Fruit fly (Drosophila melanogaster): ENCODE results near the gene CG3225.
A peak's percentile ranks its signal among the peaks of the same experiment; 100 is the strongest.

CG3225 gene

DNA sequence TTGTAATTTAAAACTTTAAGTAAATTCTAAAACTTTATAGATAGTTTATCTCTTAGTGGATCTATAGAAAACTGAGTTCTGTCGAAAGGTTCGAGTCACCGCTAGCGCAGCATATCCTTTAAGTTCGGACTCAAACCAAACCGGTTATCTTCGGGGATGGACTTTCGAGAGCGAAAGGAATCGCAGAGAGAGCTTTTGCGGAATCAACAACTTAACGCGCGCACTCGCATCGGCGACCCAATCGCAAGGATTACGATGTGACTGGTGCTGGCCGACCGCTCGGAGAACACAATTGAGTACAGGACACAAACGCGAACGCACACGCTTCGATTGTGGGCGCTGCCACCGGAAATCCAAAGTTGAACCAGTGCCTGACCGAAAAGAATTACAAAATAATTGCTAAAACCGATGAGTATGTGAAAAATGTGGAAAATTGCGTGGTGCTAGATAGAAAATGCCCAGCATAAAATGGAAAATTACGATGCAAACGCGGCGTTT, 34.6 kb upstream of the CG3225 start, which contains the start of gene smog:
smog (plus strand) TSS at position 260 of the 498 bp plus-strand sequence.
- TF ChIP-seq Nf-YB (GFP tag; optimal IDR thresholded peaks at IDR 0.05) (peak; percentile 1), CG15514 (GFP tag; optimal IDR thresholded peaks at IDR 0.05) (peak; percentile 28), pita (GFP tag; optimal IDR thresholded peaks at IDR 0.05) (peak; percentile 41), ash1 (GFP tag; optimal IDR thresholded peaks at IDR 0.05) (no peak), ewg (GFP tag; optimal IDR thresholded peaks at IDR 0.05) (peak; percentile 93), grn (GFP tag; optimal IDR thresholded peaks at IDR 0.05) (peak; percentile 51), Deaf1 (tag; optimal IDR thresholded peaks at IDR 0.05) (peak; percentile 88), yki (optimal IDR thresholded peaks at IDR 0.05) (no peak), Trl (optimal IDR thresholded peaks at IDR 0.05) (peak in 1 of 2 experiments; percentile 2), Trl (GFP tag; optimal IDR thresholded peaks at IDR 0.05) (no peak), Bgb (GFP tag; IDR thresholded peaks at IDR 0.05; ENCODE audit: partially characterized antibody) (peak; percentile 8; the same call in 1 of the 2 replicates), CG17385 (GFP tag; optimal IDR thresholded peaks at IDR 0.05) (no peak), Nf-YC (tag; optimal IDR thresholded peaks at IDR 0.05) (peak; percentile 80), CG10654 (GFP tag; optimal IDR thresholded peaks at IDR 0.05) (no peak), Jarid2 (GFP tag; optimal IDR thresholded peaks at IDR 0.05) (peak; percentile 10), Ets65A (GFP tag) (peak; percentile 78), amos (GFP tag; IDR thresholded peaks at IDR 0.05; ENCODE audit: partially characterized antibody) (0 out of 2 replicates have a peak, but pooled peaks have one; percentile 5), dpn (GFP tag; optimal IDR thresholded peaks at IDR 0.05) (no peak), CTCF (GFP tag; optimal IDR thresholded peaks at IDR 0.05) (peak; percentile 43), nerfin-1 (tag; optimal IDR thresholded peaks at IDR 0.05) (peak; percentile 10), scrt (GFP tag; optimal IDR thresholded peaks at IDR 0.05) (peak; percentile 11), pzg (GFP tag; optimal IDR thresholded peaks at IDR 0.05) (peak; percentile 15)

DNA sequence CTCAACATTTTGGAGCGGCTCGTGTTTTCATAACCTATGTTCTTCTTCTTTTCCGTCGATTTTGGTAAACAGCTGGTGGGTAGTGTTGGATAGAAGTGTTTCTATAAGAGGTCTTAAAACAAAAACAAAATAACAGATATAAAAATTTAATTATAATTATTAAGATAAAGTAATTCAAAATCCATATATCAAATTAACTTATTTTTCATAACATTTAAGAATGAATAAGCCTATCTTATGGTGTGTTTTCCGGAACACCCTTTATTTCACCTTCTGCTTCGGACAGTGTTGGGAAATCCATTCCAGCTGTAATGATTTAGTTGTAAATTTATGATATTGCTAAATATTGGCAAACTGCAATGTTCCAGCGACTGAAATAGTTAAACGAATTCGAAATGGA, 32.3 kb upstream of the CG3225 start, which contains the start of the genes mRpS2 and Mon1:
mRpS2 (minus strand) TSS at position 64 of the 400 bp plus-strand sequence.
Mon1 (plus strand) TSS at position 286 of the 400 bp plus-strand sequence.
- TF ChIP-seq CG3065 (GFP tag; optimal IDR thresholded peaks at IDR 0.05) = peak; percentile 81
- peak; percentile 91 for TF ChIP-seq CG10147 (GFP tag; optimal IDR thresholded peaks at IDR 0.05)
- TF ChIP-seq CG18764 (GFP tag; optimal IDR thresholded peaks at IDR 0.05) = peak; percentile 95
- TF ChIP-seq CG16813 (GFP tag; IDR thresholded peaks at IDR 0.05; ENCODE audit: partially characterized antibody) = no peak; the same call in 2 of the 3 replicates
- TF ChIP-seq Antp (GFP tag; optimal IDR thresholded peaks at IDR 0.05) = peak; percentile 74
- peak; percentile 92 for TF ChIP-seq CG18619 (GFP tag; optimal IDR thresholded peaks at IDR 0.05)
- peak; percentile 83 for TF ChIP-seq CG2875 (GFP tag; optimal IDR thresholded peaks at IDR 0.05)
- TF ChIP-seq Rx (GFP tag; IDR thresholded peaks at IDR 0.05) = peak; percentile 87
- peak; percentile 20 for TF ChIP-seq kni (GFP tag; optimal IDR thresholded peaks at IDR 0.05)
- TF ChIP-seq D19B (GFP tag; optimal IDR thresholded peaks at IDR 0.05) = peak; percentile 87
- TF ChIP-seq Dek (tag; optimal IDR thresholded peaks at IDR 0.05) = peak; percentile 94
- TF ChIP-seq abd-A (tag; optimal IDR thresholded peaks at IDR 0.05) = no peak
- TF ChIP-seq sc (optimal IDR thresholded peaks at IDR 0.05) = no peak
- TF ChIP-seq sc (GFP tag; optimal IDR thresholded peaks at IDR 0.05) = peak; percentile 88
- peak; percentile 63 for TF ChIP-seq emc (GFP tag; optimal IDR thresholded peaks at IDR 0.05)
- peak; percentile 89 for TF ChIP-seq ATbp (GFP tag; optimal IDR thresholded peaks at IDR 0.05)
- peak; percentile 92 for TF ChIP-seq Taf1 (GFP tag; IDR thresholded peaks at IDR 0.05)
- peak; percentile 99 for TF ChIP-seq MBD-R2 (GFP tag; IDR thresholded peaks at IDR 0.05)
- TF ChIP-seq E2f1 (GFP tag; IDR thresholded peaks at IDR 0.05) = peak; percentile 98
- TF ChIP-seq Trl (optimal IDR thresholded peaks at IDR 0.05) = no peak
- TF ChIP-seq Trl (GFP tag; optimal IDR thresholded peaks at IDR 0.05) = peak; percentile 87
- peak in 1 of 3 experiments; percentile 94 for TF ChIP-seq lola (GFP tag; optimal IDR thresholded peaks at IDR 0.05)
- peak; percentile 88 for TF ChIP-seq C15 (GFP tag; IDR thresholded peaks at IDR 0.05)
- peak; percentile 95 for TF ChIP-seq Blimp-1 (GFP tag; optimal IDR thresholded peaks at IDR 0.05)
- peak; percentile 78 for TF ChIP-seq CG2116 (GFP tag; optimal IDR thresholded peaks at IDR 0.05)
- peak; percentile 44 for TF ChIP-seq pzg (GFP tag; optimal IDR thresholded peaks at IDR 0.05)
- TF ChIP-seq Lpt (GFP tag; optimal IDR thresholded peaks at IDR 0.05) = no peak
- TF ChIP-seq insv (GFP tag; optimal IDR thresholded peaks at IDR 0.05) = peak in 1 of 2 experiments; percentile 57
- peak; percentile 98 for TF ChIP-seq Ets65A (GFP tag)
- TF ChIP-seq Hey (tag; optimal IDR thresholded peaks at IDR 0.05) = no peak
- TF ChIP-seq so (GFP tag; IDR thresholded peaks at IDR 0.05) = peak; percentile 96
- TF ChIP-seq CG17186 (GFP tag; optimal IDR thresholded peaks at IDR 0.05) = peak; percentile 71

Measured in whole organism, embryonic.